Worm (Caenorhabditis elegans): Measurements from ENCODE around the gene T21D12.7.

ce11 chrIV:262460-262859 lies 28.8 kb downstream of the T21D12.7 start:
- TF ChIP-seq ama-1 (optimal IDR thresholded peaks at IDR 0.05): no peak
- TF ChIP-seq scrt-1 (GFP tag; IDR thresholded peaks at IDR 0.05): no peak
- no peak for TF ChIP-seq sea-1 (GFP tag; conservative IDR thresholded peaks at IDR 0.05)
- TF ChIP-seq B0310.2 (tag; optimal IDR thresholded peaks at IDR 0.05): no peak
- no peak for TF ChIP-seq flt-1 (GFP tag; IDR thresholded peaks at IDR 0.05)
- no peak for TF ChIP-seq ets-7 (tag; optimal IDR thresholded peaks at IDR 0.05)
- no peak for TF ChIP-seq hmbx-1 (tag; optimal IDR thresholded peaks at IDR 0.05)
- TF ChIP-seq ceh-36 (tag; optimal IDR thresholded peaks at IDR 0.05): no peak
- no peak for TF ChIP-seq tbx-37 (GFP tag; conservative IDR thresholded peaks at IDR 0.05)
- no peak for TF ChIP-seq F13C5.2 (tag; optimal IDR thresholded peaks at IDR 0.05)
- no peak for TF ChIP-seq tra-4 (tag; optimal IDR thresholded peaks at IDR 0.05)

All from whole organism, early embryonic.